Worm (Caenorhabditis elegans) whole organism, young adult: ENCODE results near the gene C11E4.8.

Source experiments
- B0019.2 ChIP-seq: fragments of 200-800 bp; sonication (Bioruptor generic); conservative IDR thresholded peaks from 2 replicates; pipeline ENCODE4 v1.3.6; 2022; ENCODE audit warnings: missing genetic modification reagents, missing genetic modification characterization, missing compliant biosample characterization
- B0261.1 ChIP-seq: sonication (generic microtip); optimal IDR thresholded peaks from 2 replicates; lab custom pipeline; 2016; ENCODE audit warnings: mild to moderate bottlenecking, missing genetic modification characterization, moderate library complexity, missing compliant biosample characterization
- B0336.3 ChIP-seq: fragments of 200-800 bp; sonication (Bioruptor generic); IDR thresholded peaks from 2 replicates; pipeline ENCODE4 v1.3.6; 2022; ENCODE audit warnings: missing genetic modification characterization, missing compliant biosample characterization
- C06A6.2 ChIP-seq: fragments of 200-800 bp; sonication (Bioruptor generic); conservative IDR thresholded peaks from 2 replicates; pipeline ENCODE4 v1.3.6; 2022; ENCODE audit warnings: missing genetic modification characterization, missing compliant biosample characterization
- F22D6.2 ChIP-seq: sonication (generic microtip); optimal IDR thresholded peaks from 2 replicates; lab custom pipeline; 2016; ENCODE audit warnings: mild to moderate bottlenecking, missing genetic modification characterization, missing compliant biosample characterization
- F33H1.4 ChIP-seq: fragments of 200-800 bp; sonication (Bioruptor generic); IDR thresholded peaks from 2 replicates; pipeline ENCODE4 v1.3.6; 2022; ENCODE audit warnings: missing genetic modification reagents, missing genetic modification characterization, missing compliant biosample characterization
- F39B2.1 ChIP-seq: fragments of 200-800 bp; sonication (Bioruptor generic); IDR thresholded peaks from 2 replicates; pipeline ENCODE4 v1.3.6; 2022; ENCODE audit warnings: missing genetic modification reagents, missing genetic modification characterization, missing compliant biosample characterization
- F49E8.2 ChIP-seq: sonication (generic microtip); optimal IDR thresholded peaks from 3 replicates; lab custom pipeline; 2017; ENCODE audit warnings: missing genetic modification characterization, mild to moderate bottlenecking, missing compliant biosample characterization, antibody characterized with exemption, moderate library complexity; ENCODE audit not compliant: insufficient read depth
- F52B5.7 ChIP-seq: sonication (generic microtip); optimal IDR thresholded peaks from 2 replicates; lab custom pipeline; 2016; ENCODE audit warnings: mild to moderate bottlenecking, missing genetic modification characterization, missing compliant biosample characterization
- F57A8.1 ChIP-seq: fragments of 200-800 bp; sonication (Bioruptor generic); optimal IDR thresholded peaks from 2 replicates; lab custom pipeline; 2018; ENCODE audit warnings: mild to moderate bottlenecking, missing genetic modification characterization, moderate library complexity, missing compliant biosample characterization
- K12H6.12 ChIP-seq: fragments of 200-800 bp; sonication (Bioruptor generic); optimal IDR thresholded peaks from 2 replicates; lab custom pipeline; 2018; ENCODE audit warnings: mild to moderate bottlenecking, missing genetic modification characterization, missing compliant biosample characterization
- T07F8.4 ChIP-seq: sonication (generic microtip); optimal IDR thresholded peaks from 2 replicates; lab custom pipeline; 2016; ENCODE audit warnings: mild to moderate bottlenecking, missing genetic modification characterization, moderate library complexity, missing compliant biosample characterization
- T26A5.8 ChIP-seq: sonication (generic microtip); optimal IDR thresholded peaks from 2 replicates; lab custom pipeline; 2016; ENCODE audit warnings: missing genetic modification characterization, missing compliant biosample characterization
- Y53G8AR.9 ChIP-seq: fragments of 200-800 bp; sonication (Bioruptor generic); conservative IDR thresholded peaks from 2 replicates; pipeline ENCODE4 v1.3.6; 2022; ENCODE audit warnings: missing genetic modification reagents, missing genetic modification characterization, missing compliant biosample characterization
- ZK185.1 ChIP-seq: sonication (generic microtip); optimal IDR thresholded peaks from 2 replicates; lab custom pipeline; 2016; ENCODE audit warnings: mild to moderate bottlenecking, missing genetic modification characterization, missing compliant biosample characterization; ENCODE audit not compliant: poor library complexity, severe bottlenecking
- aptf-2 ChIP-seq: fragments of 200-800 bp; sonication (Bioruptor generic); conservative IDR thresholded peaks from 2 replicates; pipeline ENCODE4 v1.3.6; 2022; ENCODE audit warnings: missing genetic modification reagents, missing genetic modification characterization, missing compliant biosample characterization
- athp-1 ChIP-seq: sonication (generic microtip); optimal IDR thresholded peaks from 2 replicates; lab custom pipeline; 2017; ENCODE audit warnings: mild to moderate bottlenecking, missing genetic modification characterization, missing compliant biosample characterization
- attf-3 ChIP-seq: fragments of 200-800 bp; sonication (Bioruptor generic); conservative IDR thresholded peaks from 2 replicates; pipeline ENCODE4 v1.3.6; 2022; ENCODE audit warnings: missing genetic modification reagents, missing genetic modification characterization, missing compliant biosample characterization
- bed-2 ChIP-seq: fragments of 200-800 bp; sonication (Bioruptor generic); IDR thresholded peaks from 2 replicates; pipeline ENCODE4 v1.3.6; 2022; ENCODE audit warnings: missing genetic modification reagents, missing genetic modification characterization, missing compliant biosample characterization
- ccch-3 ChIP-seq: fragments of 200-800 bp; sonication (Bioruptor generic); optimal IDR thresholded peaks from 2 replicates; lab custom pipeline; 2018; ENCODE audit warnings: mild to moderate bottlenecking, missing genetic modification characterization, missing compliant biosample characterization
- ceh-100 ChIP-seq: fragments of 200-800 bp; sonication (Bioruptor generic); IDR thresholded peaks from 2 replicates; pipeline ENCODE4 v1.3.6; 2022; ENCODE audit warnings: missing genetic modification reagents, missing genetic modification characterization, missing compliant biosample characterization
- ceh-58 ChIP-seq: fragments of 200-800 bp; sonication (Bioruptor generic); IDR thresholded peaks from 2 replicates; pipeline ENCODE4 v1.3.6; 2022; ENCODE audit warnings: missing genetic modification characterization, missing compliant biosample characterization
- chd-7 ChIP-seq: sonication (generic microtip); optimal IDR thresholded peaks from 2 replicates; lab custom pipeline; 2016; ENCODE audit warnings: mild to moderate bottlenecking, missing genetic modification characterization, moderate library complexity, missing compliant biosample characterization
- efl-1 ChIP-seq: fragments of 150-350 bp; optimal IDR thresholded peaks from 2 replicates; lab custom pipeline; 2014; ENCODE audit warnings: missing biosample characterization, missing genetic modification reagents, missing genetic modification characterization
- hmg-1.2 ChIP-seq: fragments of 200-800 bp; sonication (Bioruptor generic); IDR thresholded peaks from 2 replicates; pipeline ENCODE4 v1.3.6; 2022; ENCODE audit warnings: missing genetic modification reagents, missing genetic modification characterization, missing compliant biosample characterization
- hsf-1 ChIP-seq: fragments of 200-800 bp; sonication (Bioruptor generic); IDR thresholded peaks from 2 replicates; pipeline ENCODE4 v1.3.6; 2022; ENCODE audit warnings: missing genetic modification reagents, missing genetic modification characterization, missing compliant biosample characterization
- let-526 ChIP-seq: fragments of 200-800 bp; sonication (Bioruptor generic); IDR thresholded peaks from 2 replicates; pipeline ENCODE4 v1.3.6; 2022; ENCODE audit warnings: missing genetic modification reagents, missing genetic modification characterization, missing compliant biosample characterization
- lsl-1 ChIP-seq: fragments of 200-800 bp; sonication (Bioruptor generic); optimal IDR thresholded peaks from 2 replicates; lab custom pipeline; 2018; ENCODE audit warnings: mild to moderate bottlenecking, missing genetic modification characterization, moderate library complexity, missing compliant biosample characterization
- lsy-27 ChIP-seq: sonication (generic microtip); optimal IDR thresholded peaks from 2 replicates; lab custom pipeline; 2017; ENCODE audit warnings: missing genetic modification characterization, mild to moderate bottlenecking, missing compliant biosample characterization, antibody characterized with exemption, missing genotype, borderline replicate concordance; ENCODE audit not compliant: insufficient read depth
- madf-3 ChIP-seq: fragments of 200-800 bp; sonication (Bioruptor generic); IDR thresholded peaks from 2 replicates; pipeline ENCODE4 v1.3.6; 2022; ENCODE audit warnings: missing genetic modification reagents, missing genetic modification characterization, missing compliant biosample characterization
- madf-8 ChIP-seq: fragments of 200-800 bp; sonication (Bioruptor generic); conservative IDR thresholded peaks from 2 replicates; pipeline ENCODE4 v1.3.6; 2022; ENCODE audit warnings: missing genetic modification reagents, missing genetic modification characterization, missing compliant biosample characterization
- nfya-1 ChIP-seq: sonication (generic microtip); optimal IDR thresholded peaks from 2 replicates; lab custom pipeline; 2017; ENCODE audit warnings: antibody characterized with exemption, missing compliant biosample characterization, missing genetic modification characterization, borderline replicate concordance; ENCODE audit not compliant: insufficient read depth
- nfya-2 ChIP-seq: fragments of 200-800 bp; sonication (Bioruptor generic); IDR thresholded peaks from 2 replicates; pipeline ENCODE4 v1.3.6; 2022; ENCODE audit warnings: missing genetic modification reagents, missing genetic modification characterization, missing compliant biosample characterization
- nhr-120 ChIP-seq: fragments of 200-800 bp; sonication (Bioruptor generic); IDR thresholded peaks from 2 replicates; pipeline ENCODE4 v1.3.6; 2022; ENCODE audit warnings: missing genetic modification characterization, missing compliant biosample characterization
- nhr-179 ChIP-seq: sonication (generic microtip); optimal IDR thresholded peaks from 2 replicates; lab custom pipeline; 2016; ENCODE audit warnings: mild to moderate bottlenecking, missing genetic modification characterization, missing compliant biosample characterization
- nhr-27 ChIP-seq: fragments of 200-800 bp; sonication (Bioruptor generic); optimal IDR thresholded peaks from 2 replicates; lab custom pipeline; 2018; ENCODE audit warnings: mild to moderate bottlenecking, missing genetic modification characterization, moderate library complexity, missing compliant biosample characterization
- nhr-80 ChIP-seq: sonication (generic microtip); optimal IDR thresholded peaks from 2 replicates; lab custom pipeline; 2016; ENCODE audit warnings: missing genetic modification characterization, missing compliant biosample characterization
- pbrm-1 ChIP-seq: fragments of 200-800 bp; sonication (Bioruptor generic); IDR thresholded peaks from 2 replicates; pipeline ENCODE4 v1.3.6; 2022; ENCODE audit warnings: missing genetic modification reagents, missing genetic modification characterization, missing compliant biosample characterization
- snpc-1.1 ChIP-seq: sonication (generic microtip); optimal IDR thresholded peaks from 2 replicates; lab custom pipeline; 2017; ENCODE audit warnings: missing genetic modification characterization, mild to moderate bottlenecking, missing compliant biosample characterization, antibody characterized with exemption, moderate library complexity, missing genotype, missing genetic modification reagents; ENCODE audit not compliant: insufficient read depth
- snpc-3.4 ChIP-seq: sonication (generic microtip); optimal IDR thresholded peaks from 2 replicates; lab custom pipeline; 2017; ENCODE audit warnings: missing genetic modification characterization, mild to moderate bottlenecking, missing compliant biosample characterization, antibody characterized with exemption, moderate library complexity, missing genotype, missing genetic modification reagents
- snpc-4 ChIP-seq, 5 experiments: fragments of 150-350 bp in 1 of 5; sonication (generic microtip) in 4 of 5; optimal IDR thresholded peaks; 2 replicates each; lab custom pipeline; 2014 to 2018; ENCODE audit warnings: missing genetic modification characterization in 5 of 5, missing biosample characterization in 3 of 5, antibody characterized with exemption in 2 of 5, mild to moderate bottlenecking in 2 of 5, missing compliant biosample characterization in 2 of 5, missing genotype in 2 of 5, moderate library complexity in 2 of 5, missing genetic modification reagents in 1 of 5
- somi-1 ChIP-seq: fragments of 200-800 bp; sonication (Bioruptor generic); optimal IDR thresholded peaks from 2 replicates; lab custom pipeline; 2018; ENCODE audit warnings: mild to moderate bottlenecking, missing genetic modification characterization, missing compliant biosample characterization
- sptf-2 ChIP-seq: fragments of 200-800 bp; sonication (Bioruptor generic); optimal IDR thresholded peaks from 2 replicates; lab custom pipeline; 2018; ENCODE audit warnings: mild to moderate bottlenecking, missing genetic modification characterization, missing compliant biosample characterization
- zfh-2 ChIP-seq: fragments of 200-800 bp; sonication (Bioruptor generic); conservative IDR thresholded peaks from 2 replicates; pipeline ENCODE4 v1.3.6; 2022; ENCODE audit warnings: missing genetic modification reagents, missing genetic modification characterization, missing compliant biosample characterization
- zim-3 ChIP-seq: sonication (generic microtip); optimal IDR thresholded peaks from 2 replicates; lab custom pipeline; 2017; ENCODE audit warnings: mild to moderate bottlenecking, missing genetic modification characterization, moderate library complexity, missing compliant biosample characterization
- ztf-26 ChIP-seq: sonication (generic microtip); optimal IDR thresholded peaks from 2 replicates; lab custom pipeline; 2017; ENCODE audit warnings: missing genetic modification characterization, missing compliant biosample characterization
- ztf-28 ChIP-seq: fragments of 200-800 bp; sonication (Bioruptor generic); IDR thresholded peaks from 2 replicates; pipeline ENCODE4 v1.3.6; 2022; ENCODE audit warnings: missing genetic modification reagents, missing genetic modification characterization, missing compliant biosample characterization

C11E4.8 gene

ce11 chrX:9622609-9623008 lies 2.4 kb downstream of the C11E4.8 start (continued):
- no peak for TF ChIP-seq ceh-58 (GFP tag; lab: Robert Waterston, UW)
- no peak for TF ChIP-seq F33H1.4 (GFP tag; lab: Robert Waterston, UW)
- 0 out of 2 replicates have a peak, but pooled peaks have one; percentile 9 for TF ChIP-seq ceh-100 (GFP tag; lab: Robert Waterston, UW)
- no peak for TF ChIP-seq F22D6.2 (tag; lab: Kevin White, UChicago)
- TF ChIP-seq zim-3 (tag; lab: Kevin White, UChicago), result peak; percentile 66
- TF ChIP-seq efl-1 (GFP tag; lab: Kevin White, UChicago), result no peak
- peak; percentile 72 for TF ChIP-seq pbrm-1 (GFP tag; lab: Robert Waterston, UW)
- peak; percentile 78 for TF ChIP-seq B0261.1 (tag; lab: Kevin White, UChicago)
- TF ChIP-seq F57A8.1 (GFP tag; lab: Kevin White, UChicago), result no peak
- TF ChIP-seq T07F8.4 (tag; lab: Kevin White, UChicago), result peak; percentile 52
- peak; percentile 63 for TF ChIP-seq ZK185.1 (tag; lab: Kevin White, UChicago)
- TF ChIP-seq somi-1 (GFP tag; lab: Kevin White, UChicago), result peak; percentile 53
- TF ChIP-seq madf-8 (GFP tag; lab: Robert Waterston, UW), result no peak
- TF ChIP-seq chd-7 (tag; lab: Kevin White, UChicago), result no peak
- TF ChIP-seq zfh-2 (GFP tag; lab: Robert Waterston, UW), result no peak
- TF ChIP-seq nfya-1 (tag; lab: Kevin White, UChicago), result no peak
- no peak for TF ChIP-seq nfya-2
- TF ChIP-seq snpc-4 (GFP tag; optimal IDR thresholded peaks at IDR 0.05; lab: Kevin White, UChicago), result peak; percentile 78
- no peak for TF ChIP-seq snpc-4 (tag; optimal IDR thresholded peaks at IDR 0.05; lab: Kevin White, UChicago)
- TF ChIP-seq F39B2.1, result no peak
- no peak for TF ChIP-seq nhr-120 (GFP tag; lab: Robert Waterston, UW)
- no peak; the same call in 1 of the 2 replicates for TF ChIP-seq B0019.2 (GFP tag; lab: Robert Waterston, UW)
- no peak for TF ChIP-seq lsy-27 (tag; lab: Kevin White, UChicago)
- peak; percentile 40 for TF ChIP-seq nhr-27 (tag; lab: Kevin White, UChicago)
- no peak for TF ChIP-seq F52B5.7 (tag; lab: Kevin White, UChicago)
- no peak for TF ChIP-seq lsl-1
- TF ChIP-seq hsf-1 (GFP tag; lab: Robert Waterston, UW), result no peak
- no peak for TF ChIP-seq ztf-26 (tag; lab: Kevin White, UChicago)
- no peak for TF ChIP-seq madf-3 (GFP tag; lab: Robert Waterston, UW)
- no peak for TF ChIP-seq Y53G8AR.9
- TF ChIP-seq aptf-2, result 0 out of 2 replicates have a peak, but pooled peaks have one; percentile 12
- TF ChIP-seq F49E8.2 (tag; lab: Kevin White, UChicago), result peak; percentile 12
- no peak for TF ChIP-seq attf-3 (GFP tag; lab: Robert Waterston, UW)
- TF ChIP-seq T26A5.8 (tag; lab: Kevin White, UChicago), result peak; percentile 19
- TF ChIP-seq hmg-1.2 (GFP tag; lab: Robert Waterston, UW), result peak; percentile 61
- no peak for TF ChIP-seq ccch-3 (GFP tag; lab: Kevin White, UChicago)
- TF ChIP-seq let-526, result no peak
- no peak for TF ChIP-seq bed-2 (GFP tag; lab: Robert Waterston, UW)
- peak; percentile 39 for TF ChIP-seq nhr-80 (tag; lab: Kevin White, UChicago)
- peak; percentile 29 for TF ChIP-seq athp-1
- TF ChIP-seq B0336.3 (GFP tag; lab: Robert Waterston, UW), result no peak
- no peak for TF ChIP-seq snpc-1.1
- TF ChIP-seq sptf-2 (GFP tag; lab: Kevin White, UChicago), result peak; percentile 52
- peak; percentile 5 for TF ChIP-seq K12H6.12 (tag; lab: Kevin White, UChicago)
- no peak for TF ChIP-seq C06A6.2 (GFP tag; lab: Robert Waterston, UW)
- TF ChIP-seq nhr-179 (tag; lab: Kevin White, UChicago), result no peak
- TF ChIP-seq ztf-28 (GFP tag; lab: Robert Waterston, UW), result peak; percentile 62; the same call in 1 of the 2 replicates
- peak; percentile 83 for TF ChIP-seq snpc-3.4
